Fruit fly (Drosophila melanogaster) whole organism: ENCODE data around the gene Mcm2.

Experiments used
- Dll ChIP-seq: fragments of >200 bp; optimal IDR thresholded peaks from 2 replicates; lab custom pipeline; 2017
- pan ChIP-seq: fragments of >200 bp; optimal IDR thresholded peaks from 2 replicates; lab custom pipeline; 2017
- psq ChIP-seq: fragments of >200 bp; optimal IDR thresholded peaks from 2 replicates; lab custom pipeline; 2017

- TF ChIP-seq psq (lab: Kevin White, UChicago) (no peak), Dll (lab: Kevin White, UChicago) (no peak), pan (lab: Kevin White, UChicago) (no peak)
Measured at dm6 chr3R:8300928-8301752, 36.4 kb downstream of the Mcm2 start, which contains the start of the genes CG9626 and mRpL1.
